Worm (Caenorhabditis elegans) whole organism, L4 larva: ENCODE results near the gene tsp-10.

Source experiments
- D1046.2 ChIP-seq: fragments of 200-800 bp; sonication (Bioruptor generic); IDR thresholded peaks from 2 replicates; pipeline ENCODE4 v1.3.6; 2022; ENCODE audit warnings: missing genetic modification characterization, missing compliant biosample characterization
- R02D3.7 ChIP-seq: fragments of 150-350 bp; sonication (generic microtip); optimal IDR thresholded peaks from 3 replicates; lab custom pipeline; 2014; ENCODE audit warnings: missing biosample characterization, missing genetic modification characterization
- Y48G9A.11 ChIP-seq: fragments of 200-800 bp; sonication (Bioruptor generic); IDR thresholded peaks from 2 replicates; pipeline ENCODE4 v1.3.6; 2022; ENCODE audit warnings: missing genetic modification reagents, missing genetic modification characterization, missing compliant biosample characterization
- Y75B8A.6 ChIP-seq: fragments of 200-800 bp; sonication (Bioruptor generic); IDR thresholded peaks from 2 replicates; pipeline ENCODE4 v1.3.6; 2022; ENCODE audit warnings: missing genetic modification reagents, missing genetic modification characterization, missing compliant biosample characterization
- aha-1 ChIP-seq: fragments of 150-350 bp; peaks from one replicate; lab custom pipeline; 2014; ENCODE audit warnings: missing biosample characterization, missing genetic modification characterization
- arid-1 ChIP-seq: fragments of 200-800 bp; sonication (Bioruptor generic); conservative IDR thresholded peaks from 2 replicates; pipeline ENCODE4 v1.3.6; 2022; ENCODE audit warnings: missing genetic modification reagents, missing genetic modification characterization, missing compliant biosample characterization
- ceh-62 ChIP-seq: sonication (generic microtip); optimal IDR thresholded peaks from 2 replicates; lab custom pipeline; 2017; ENCODE audit warnings: missing biosample characterization, missing genetic modification characterization
- ctbp-1 ChIP-seq: fragments of 200-800 bp; sonication (Bioruptor generic); IDR thresholded peaks from 2 replicates; pipeline ENCODE4 v1.3.6; 2022; ENCODE audit warnings: missing genetic modification reagents, missing genetic modification characterization, missing compliant biosample characterization
- daf-16 ChIP-seq, 3 experiments: sonication (generic microtip); optimal IDR thresholded peaks; 2 replicates each; lab custom pipeline; 2016 to 2017; ENCODE audit warnings: missing genetic modification characterization in 3 of 3, missing genetic modification reagents in 3 of 3, mild to moderate bottlenecking in 2 of 3, missing compliant biosample characterization in 2 of 3, missing biosample characterization in 1 of 3, moderate library complexity in 1 of 3
- daf-19 ChIP-seq: fragments of 200-800 bp; sonication (Bioruptor generic); conservative IDR thresholded peaks from 2 replicates; pipeline ENCODE4 v1.3.6; 2022; ENCODE audit warnings: missing genetic modification characterization, missing compliant biosample characterization
- daf-8 ChIP-seq: fragments of 200-800 bp; sonication (Bioruptor generic); IDR thresholded peaks from 2 replicates; pipeline ENCODE4 v1.3.6; 2022; ENCODE audit warnings: missing genetic modification characterization, missing compliant biosample characterization
- dmd-6 ChIP-seq: fragments of 200-800 bp; sonication (Bioruptor generic); IDR thresholded peaks from 2 replicates; pipeline ENCODE4 v1.3.6; 2022; ENCODE audit warnings: missing genetic modification reagents, missing genetic modification characterization, missing compliant biosample characterization
- dmd-9 ChIP-seq: fragments of 200-800 bp; sonication (Bioruptor generic); IDR thresholded peaks from 2 replicates; pipeline ENCODE4 v1.3.6; 2022; ENCODE audit warnings: missing genetic modification reagents, missing genetic modification characterization, missing compliant biosample characterization
- dpl-1 ChIP-seq: fragments of 150-350 bp; optimal IDR thresholded peaks from 2 replicates; lab custom pipeline; 2014; ENCODE audit warnings: missing biosample characterization, missing genetic modification reagents, missing genetic modification characterization
- dve-1 ChIP-seq: sonication (generic microtip); optimal IDR thresholded peaks from 2 replicates; lab custom pipeline; 2017; ENCODE audit warnings: antibody characterized with exemption, mild to moderate bottlenecking, missing genetic modification characterization, missing compliant biosample characterization; ENCODE audit not compliant: insufficient read depth
- egl-43 ChIP-seq: fragments of 200-800 bp; sonication (Bioruptor generic); IDR thresholded peaks from 2 replicates; pipeline ENCODE4 v1.3.6; 2022; ENCODE audit warnings: missing genetic modification reagents, missing genetic modification characterization, missing compliant biosample characterization
- fkh-10 ChIP-seq: fragments of 150-350 bp; optimal IDR thresholded peaks from 2 replicates; lab custom pipeline; 2014; ENCODE audit warnings: missing biosample characterization, missing genetic modification reagents, missing genetic modification characterization
- hif-1 ChIP-seq, 2 experiments: sonication (generic microtip); optimal IDR thresholded peaks; 2 replicates each; lab custom pipeline; 2016 to 2017; ENCODE audit warnings: missing compliant biosample characterization in 2 of 2, missing genetic modification characterization in 2 of 2, missing genetic modification reagents in 2 of 2, missing genotype in 2 of 2, mild to moderate bottlenecking in 1 of 2
- hlh-11 ChIP-seq: fragments of 200-800 bp; sonication (Bioruptor generic); optimal IDR thresholded peaks from 2 replicates; lab custom pipeline; 2018; ENCODE audit warnings: mild to moderate bottlenecking, missing genetic modification characterization, missing compliant biosample characterization
- hlh-30 ChIP-seq: sonication (generic microtip); optimal IDR thresholded peaks from 2 replicates; lab custom pipeline; 2017; ENCODE audit warnings: antibody characterized with exemption, mild to moderate bottlenecking, missing genetic modification characterization, missing compliant biosample characterization; ENCODE audit not compliant: insufficient read depth
- hmg-1.1 ChIP-seq: fragments of 200-800 bp; sonication (Bioruptor generic); IDR thresholded peaks from 2 replicates; pipeline ENCODE4 v1.3.6; 2022; ENCODE audit warnings: missing genetic modification reagents, missing genetic modification characterization, missing compliant biosample characterization
- jun-1 ChIP-seq: fragments of 150-350 bp; optimal IDR thresholded peaks from 2 replicates; lab custom pipeline; 2014; ENCODE audit warnings: missing biosample characterization, missing genetic modification reagents, missing genetic modification characterization
- lin-29 ChIP-seq: fragments of 200-800 bp; sonication (Bioruptor generic); IDR thresholded peaks from 2 replicates; pipeline ENCODE4 v1.3.6; 2022; ENCODE audit warnings: missing genetic modification reagents, missing genetic modification characterization, missing compliant biosample characterization
- lir-3 ChIP-seq: sonication (generic microtip); optimal IDR thresholded peaks from 2 replicates; lab custom pipeline; 2016; ENCODE audit warnings: mild to moderate bottlenecking, missing genetic modification characterization, missing compliant biosample characterization
- lsy-2 ChIP-seq, 2 experiments: fragments of 150-350 bp in 1 of 2; sonication (generic microtip) in 1 of 2; optimal IDR thresholded peaks; 2 replicates each; lab custom pipeline; 2014 to 2017; ENCODE audit warnings: missing biosample characterization in 2 of 2, missing genetic modification characterization in 2 of 2
- madf-5 ChIP-seq, 2 experiments: fragments of 200-800 bp; sonication (Bioruptor generic); IDR thresholded peaks; 2 replicates each; pipeline ENCODE4 v1.3.6; 2022; ENCODE audit warnings: missing compliant biosample characterization in 2 of 2, missing genetic modification characterization in 2 of 2
- mdl-1 ChIP-seq, 2 experiments: fragments of 150-350 bp in 1 of 2; sonication (generic microtip) in 1 of 2; optimal IDR thresholded peaks; 2 replicates each; lab custom pipeline; 2014 to 2017; ENCODE audit warnings: missing biosample characterization in 2 of 2, missing genetic modification characterization in 2 of 2
- mdt-29 ChIP-seq: fragments of 200-800 bp; sonication (Bioruptor generic); IDR thresholded peaks from 2 replicates; pipeline ENCODE4 v1.3.6; 2022; ENCODE audit warnings: missing genetic modification reagents, missing genetic modification characterization, missing compliant biosample characterization
- mep-1 ChIP-seq: fragments of 150-350 bp; sonication (generic microtip); optimal IDR thresholded peaks from 3 replicates; lab custom pipeline; 2014; ENCODE audit warnings: missing biosample characterization, missing genetic modification characterization
- mxl-2 ChIP-seq: fragments of 200-800 bp; sonication (Bioruptor generic); conservative IDR thresholded peaks from 2 replicates; pipeline ENCODE4 v1.3.6; 2022; ENCODE audit warnings: missing genetic modification reagents, missing genetic modification characterization, missing compliant biosample characterization
- mxl-3 ChIP-seq: fragments of 200-800 bp; sonication (Bioruptor generic); optimal IDR thresholded peaks from 2 replicates; lab custom pipeline; 2018; ENCODE audit warnings: mild to moderate bottlenecking, missing genetic modification characterization, missing compliant biosample characterization
- nhr-10 ChIP-seq: fragments of 150-350 bp; optimal IDR thresholded peaks from 2 replicates; lab custom pipeline; 2014; ENCODE audit warnings: missing biosample characterization, missing genetic modification characterization
- nhr-102 ChIP-seq: sonication (generic microtip); optimal IDR thresholded peaks from 2 replicates; lab custom pipeline; 2016; ENCODE audit warnings: mild to moderate bottlenecking, missing genetic modification characterization, moderate library complexity, missing compliant biosample characterization
- nhr-111 ChIP-seq: fragments of 200-800 bp; sonication (Bioruptor generic); optimal IDR thresholded peaks from 2 replicates; lab custom pipeline; 2018; ENCODE audit warnings: mild to moderate bottlenecking, missing genetic modification characterization, missing compliant biosample characterization
- nhr-28 ChIP-seq: fragments of 150-350 bp; optimal IDR thresholded peaks from 2 replicates; lab custom pipeline; 2014; ENCODE audit warnings: missing biosample characterization, missing genetic modification characterization
- nhr-41 ChIP-seq: fragments of 200-800 bp; sonication (Bioruptor generic); IDR thresholded peaks from 2 replicates; pipeline ENCODE4 v1.3.6; 2022; ENCODE audit warnings: missing genetic modification reagents, missing genetic modification characterization, missing compliant biosample characterization
- nhr-77 ChIP-seq: fragments of 150-350 bp; optimal IDR thresholded peaks from 2 replicates; lab custom pipeline; 2014; ENCODE audit warnings: missing biosample characterization, missing genetic modification characterization
- pqm-1 ChIP-seq: sonication (generic microtip); optimal IDR thresholded peaks from 2 replicates; lab custom pipeline; 2017; ENCODE audit warnings: missing biosample characterization, missing genetic modification characterization
- saeg-2 ChIP-seq: fragments of 200-800 bp; sonication (Bioruptor generic); IDR thresholded peaks from 2 replicates; pipeline ENCODE4 v1.3.6; 2022; ENCODE audit warnings: missing genetic modification reagents, missing genetic modification characterization, missing compliant biosample characterization
- set-16 ChIP-seq: fragments of 200-800 bp; sonication (Bioruptor generic); IDR thresholded peaks from 2 replicates; pipeline ENCODE4 v1.3.6; 2022; ENCODE audit warnings: missing genetic modification reagents, missing genetic modification characterization, missing compliant biosample characterization
- skn-1 ChIP-seq: fragments of 150-350 bp; optimal IDR thresholded peaks from 2 replicates; lab custom pipeline; 2014; ENCODE audit warnings: missing biosample characterization, missing genetic modification characterization
- snpc-4 ChIP-seq: fragments of 150-350 bp; optimal IDR thresholded peaks from 2 replicates; lab custom pipeline; 2014; ENCODE audit warnings: missing biosample characterization, missing genetic modification characterization
- vab-7 ChIP-seq: fragments of 200-800 bp; sonication (Bioruptor generic); IDR thresholded peaks from 2 replicates; pipeline ENCODE4 v1.3.6; 2022; ENCODE audit warnings: missing genetic modification reagents, missing genetic modification characterization, missing compliant biosample characterization
- zag-1 ChIP-seq: fragments of 150-350 bp; optimal IDR thresholded peaks from 2 replicates; lab custom pipeline; 2014; ENCODE audit warnings: missing biosample characterization, missing genetic modification characterization
- zip-2 ChIP-seq: fragments of 150-350 bp; optimal IDR thresholded peaks from 2 replicates; lab custom pipeline; 2014; ENCODE audit warnings: missing biosample characterization, missing genetic modification characterization

tsp-10 gene

ce11 chrII:6710596-6710995 lies 7.8 kb upstream of the tsp-10 start:
- TF ChIP-seq skn-1 (no peak), aha-1 (tag; lab: Kevin White, UChicago) (peak; percentile 11), ctbp-1 (no peak), Y48G9A.11 (GFP tag; lab: Robert Waterston, UW) (no peak), set-16 (GFP tag; lab: Robert Waterston, UW) (peak; percentile 74; the same call in 1 of the 2 replicates), mxl-2 (GFP tag; lab: Robert Waterston, UW) (no peak), egl-43 (GFP tag; lab: Robert Waterston, UW) (0 out of 2 replicates have a peak, but pooled peaks have one; percentile 3), zag-1 (tag; lab: Kevin White, UChicago) (no peak), nhr-111 (GFP tag; lab: Kevin White, UChicago) (no peak)

- TF ChIP-seq lsy-2 (tag; optimal IDR thresholded peaks at IDR 0.05; lab: Kevin White, UChicago): peak in 1 of 2 experiments; percentile 37
- peak in 1 of 2 experiments; percentile 27 for TF ChIP-seq mdl-1 (tag; optimal IDR thresholded peaks at IDR 0.05; lab: Kevin White, UChicago)
- TF ChIP-seq hlh-30 (tag; lab: Kevin White, UChicago): peak; percentile 41
- TF ChIP-seq lin-29 (GFP tag; lab: Robert Waterston, UW): no peak
- peak; percentile 3 for TF ChIP-seq aha-1 (tag; lab: Kevin White, UChicago)
- no peak for TF ChIP-seq saeg-2
- TF ChIP-seq dve-1 (tag; lab: Kevin White, UChicago): no peak
- TF ChIP-seq mxl-3: peak; percentile 73
- no peak for TF ChIP-seq dmd-6 (GFP tag; lab: Robert Waterston, UW)
- TF ChIP-seq nhr-10 (tag; lab: Kevin White, UChicago): no peak
- no peak for TF ChIP-seq daf-8 (GFP tag; lab: Robert Waterston, UW)
- TF ChIP-seq R02D3.7: no peak
- no peak for TF ChIP-seq D1046.2 (GFP tag; lab: Robert Waterston, UW)
- TF ChIP-seq mdt-29 (GFP tag; lab: Robert Waterston, UW): no peak
- no peak for TF ChIP-seq egl-43 (GFP tag; lab: Robert Waterston, UW)
- TF ChIP-seq madf-5 (GFP tag; IDR thresholded peaks at IDR 0.05; lab: Robert Waterston, UW): no peak
- no peak for TF ChIP-seq nhr-41 (GFP tag; lab: Robert Waterston, UW)
- no peak for TF ChIP-seq mep-1 (tag; lab: Kevin White, UChicago)
- TF ChIP-seq dpl-1 (GFP tag; lab: Kevin White, UChicago): no peak
- TF ChIP-seq hif-1 (tag; optimal IDR thresholded peaks at IDR 0.05; lab: Kevin White, UChicago): no peak
- no peak for TF ChIP-seq Y75B8A.6 (GFP tag; lab: Robert Waterston, UW)
- no peak for TF ChIP-seq hmg-1.1 (GFP tag; lab: Robert Waterston, UW)
- TF ChIP-seq mxl-2 (GFP tag; lab: Robert Waterston, UW): no peak
- TF ChIP-seq daf-19: no peak
- TF ChIP-seq dmd-9: no peak
- TF ChIP-seq snpc-4 (tag; lab: Kevin White, UChicago): no peak
- TF ChIP-seq jun-1 (tag; lab: Kevin White, UChicago): no peak
- no peak for TF ChIP-seq pqm-1 (tag; lab: Kevin White, UChicago)
- no peak for TF ChIP-seq nhr-102
- TF ChIP-seq lir-3 (tag; lab: Kevin White, UChicago): no peak
- no peak for TF ChIP-seq zip-2 (tag; lab: Kevin White, UChicago)
- TF ChIP-seq nhr-28 (tag; lab: Kevin White, UChicago): peak; percentile 44
- no peak for TF ChIP-seq fkh-10 (GFP tag; lab: Kevin White, UChicago)
- TF ChIP-seq daf-16 (GFP tag; optimal IDR thresholded peaks at IDR 0.05; lab: Kevin White, UChicago): no peak
- no peak for TF ChIP-seq daf-16 (tag; optimal IDR thresholded peaks at IDR 0.05; lab: Kevin White, UChicago)
- no peak for TF ChIP-seq vab-7 (GFP tag; lab: Robert Waterston, UW)
- TF ChIP-seq ceh-62 (tag; lab: Kevin White, UChicago): no peak
- TF ChIP-seq hlh-11 (tag; lab: Kevin White, UChicago): peak; percentile 61
- no peak for TF ChIP-seq nhr-77 (tag; lab: Kevin White, UChicago)
- no peak for TF ChIP-seq arid-1 (GFP tag; lab: Robert Waterston, UW)
Measured at ce11 chrII:6712177-6712981, 6.0 kb upstream of the tsp-10 start, which contains the start of the genes dpy-10 and T14B4.19. Gene dpy-10, minus strand, starts transcription at chrII:6712227. Gene T14B4.19, minus strand, starts transcription at chrII:6712931.
